Fruit fly (Drosophila melanogaster) S2 (cell line): Measurements from ENCODE around the gene Qsox3.

ENCODE experiments used
- CG8478 ChIP-seq: fragments of >200 bp; optimal IDR thresholded peaks from 2 replicates; lab custom pipeline; 2018
- CTCF ChIP-seq, 2 experiments: fragments of >200 bp; optimal IDR thresholded peaks; 2 replicates each; lab custom pipeline; 2018

DNA sequence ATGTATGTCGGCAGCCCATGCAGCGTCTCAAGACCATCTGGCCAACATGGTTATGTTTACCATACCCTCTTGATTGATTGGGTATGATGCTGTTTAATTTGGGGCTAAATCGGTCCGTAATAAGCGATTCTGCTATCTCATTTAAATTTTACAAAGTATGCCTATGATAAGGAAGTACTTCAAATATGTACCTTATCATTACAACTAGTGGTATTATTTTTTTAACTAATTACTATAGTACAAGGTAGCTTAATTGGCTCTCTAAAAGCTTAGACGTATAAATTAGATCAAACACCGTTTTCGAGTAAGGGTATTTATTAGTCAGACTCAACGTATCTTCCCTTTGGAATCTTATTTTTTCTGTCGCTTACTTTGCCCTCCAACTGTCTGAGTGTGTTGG, 28.6 kb downstream of the Qsox3 start:
- no peak for TF ChIP-seq CTCF (optimal IDR thresholded peaks at IDR 0.05; lab: Kevin White, UChicago)
- no peak for TF ChIP-seq CG8478 (lab: Kevin White, UChicago)
